Worm (Caenorhabditis elegans): Measurements from ENCODE around the gene gap-2.

ce11 chrX:9508426-9509010, 36.2 kb downstream of the gap-2 start:
- TF ChIP-seq aly-2 (tag; optimal IDR thresholded peaks at IDR 0.05) (no peak), ama-1 (optimal IDR thresholded peaks at IDR 0.05) (no peak), nhr-237 (tag; optimal IDR thresholded peaks at IDR 0.05) (no peak), nhr-11 (tag; optimal IDR thresholded peaks at IDR 0.05) (no peak), mbf-1 (tag; optimal IDR thresholded peaks at IDR 0.05) (no peak), snpc-4 (tag; optimal IDR thresholded peaks at IDR 0.05) (no peak), lin-39 (tag; optimal IDR thresholded peaks at IDR 0.05) (no peak), lin-13 (GFP tag; optimal IDR thresholded peaks at IDR 0.05) (no peak), unc-62 (GFP tag; optimal IDR thresholded peaks at IDR 0.05) (no peak)
